Worm (Caenorhabditis elegans) whole organism, L3 larva: Measurements from ENCODE around the gene F35C11.7.

Source experiments
- ceh-28 ChIP-seq: fragments of 150-350 bp; optimal IDR thresholded peaks from 2 replicates; lab custom pipeline; 2014; ENCODE audit warnings: missing biosample characterization, missing genetic modification reagents, missing genetic modification characterization
- snpc-4 ChIP-seq: fragments of 150-350 bp; optimal IDR thresholded peaks from 2 replicates; lab custom pipeline; 2014; ENCODE audit warnings: missing biosample characterization, missing genetic modification characterization
- zag-1 ChIP-seq: fragments of 150-350 bp; optimal IDR thresholded peaks from 2 replicates; lab custom pipeline; 2014; ENCODE audit warnings: missing biosample characterization, missing genetic modification characterization
- ztf-11 ChIP-seq: fragments of 150-350 bp; optimal IDR thresholded peaks from 2 replicates; lab custom pipeline; 2014; ENCODE audit warnings: missing biosample characterization, missing genetic modification characterization

DNA sequence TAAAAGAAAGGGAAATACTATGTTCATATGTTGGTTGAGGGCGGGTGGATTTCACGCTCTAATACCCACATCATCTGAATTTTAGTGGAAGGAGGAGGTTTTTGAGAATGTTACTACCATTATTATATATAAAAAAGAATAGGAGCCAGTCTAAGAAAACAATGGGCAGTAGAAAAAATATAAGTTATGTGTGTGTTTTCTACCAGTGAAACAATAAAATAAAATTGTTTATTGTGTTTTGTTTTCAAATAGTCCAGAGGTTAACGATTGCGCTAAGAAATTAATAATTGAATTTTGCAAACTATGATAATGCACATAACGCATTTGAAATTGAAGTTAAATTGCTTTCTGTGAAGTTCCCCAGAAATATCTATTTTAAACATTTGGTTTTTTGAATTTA lies 46.6 kb upstream of the F35C11.7 start, which contains the start of gene M110.8:
- no peak for TF ChIP-seq ztf-11
- no peak for TF ChIP-seq ceh-28 (tag; lab: Kevin White, UChicago)
- TF ChIP-seq zag-1, result no peak
- TF ChIP-seq snpc-4 (tag; lab: Kevin White, UChicago), result no peak
